Fruit fly (Drosophila melanogaster) whole organism, embryonic: ENCODE measurements around the gene CG5214.

ENCODE experiments used
- Ada2b ChIP-seq: fragments of 200-800 bp; sonication (Bioruptor generic); IDR thresholded peaks from 2 replicates; pipeline ENCODE4 v1.3.6; 2022; ENCODE audit warnings: missing biosample characterization, missing genetic modification characterization
- Awh ChIP-seq: fragments of 200-800 bp; sonication (Bioruptor generic); IDR thresholded peaks from 2 replicates; pipeline ENCODE4, ENCODE4 v1.3.6; 2022; ENCODE audit warnings: missing biosample characterization, missing genetic modification characterization
- BtbVII ChIP-seq: fragments of 200-800 bp; sonication (Bioruptor generic); optimal IDR thresholded peaks from 3 replicates; lab custom pipeline; 2017; ENCODE audit warnings: missing biosample characterization, mild to moderate bottlenecking, missing genetic modification characterization
- CG10209 ChIP-seq: fragments of 200-800 bp; sonication (Bioruptor generic); optimal IDR thresholded peaks from 3 replicates; lab custom pipeline; 2017; ENCODE audit warnings: missing biosample characterization, mild to moderate bottlenecking, missing genetic modification characterization, missing genetic modification reagents
- CG10274 ChIP-seq: fragments of 200-800 bp; sonication (Bioruptor generic); optimal IDR thresholded peaks from 3 replicates; lab custom pipeline; 2017; ENCODE audit warnings: missing biosample characterization, mild to moderate bottlenecking, missing genetic modification characterization
- CG10321 ChIP-seq: fragments of 200-800 bp; sonication (Bioruptor generic); IDR thresholded peaks from 2 replicates; pipeline ENCODE4 v1.3.6; 2022; ENCODE audit warnings: missing biosample characterization, missing genetic modification characterization
- CG10366 ChIP-seq: fragments of 200-800 bp; sonication (Bioruptor generic); IDR thresholded peaks from 2 replicates; pipeline ENCODE4 v1.3.6; 2022; ENCODE audit warnings: missing biosample characterization, missing genetic modification characterization
- CG10462 ChIP-seq: fragments of 200-800 bp; sonication (Bioruptor generic); optimal IDR thresholded peaks from 2 replicates; lab custom pipeline; 2016; ENCODE audit warnings: missing biosample characterization, missing genetic modification characterization
- CG11456 ChIP-seq: fragments of 200-800 bp; sonication (Bioruptor generic); IDR thresholded peaks from 3 replicates; pipeline ENCODE4 v1.3.6; 2022; ENCODE audit warnings: missing biosample characterization, missing genetic modification characterization
- CG12299 ChIP-seq: fragments of 200-800 bp; sonication (Bioruptor generic); optimal IDR thresholded peaks from 2 replicates; lab custom pipeline; 2018; ENCODE audit warnings: missing biosample characterization, mild to moderate bottlenecking, missing genetic modification characterization
- CG13287 ChIP-seq: fragments of 200-800 bp; sonication (Bioruptor generic); IDR thresholded peaks from 2 replicates; pipeline ENCODE4 v1.3.6; 2022; ENCODE audit warnings: missing biosample characterization, missing genetic modification characterization; ENCODE audit not compliant: partially characterized antibody
- CG13296 ChIP-seq: fragments of 200-800 bp; sonication (Bioruptor generic); optimal IDR thresholded peaks from 3 replicates; lab custom pipeline; 2018; ENCODE audit warnings: missing biosample characterization, mild to moderate bottlenecking, missing genetic modification characterization
- CG13894 ChIP-seq: fragments of 200-800 bp; sonication (Bioruptor generic); optimal IDR thresholded peaks from 3 replicates; lab custom pipeline; 2018; ENCODE audit warnings: missing biosample characterization, mild to moderate bottlenecking, missing genetic modification characterization, moderate library complexity
- CG1529 ChIP-seq: fragments of 200-800 bp; sonication (Bioruptor generic); optimal IDR thresholded peaks from 3 replicates; lab custom pipeline; 2018; ENCODE audit warnings: missing biosample characterization, missing genetic modification characterization
- CG15696 ChIP-seq: fragments of 200-800 bp; sonication (Bioruptor generic); optimal IDR thresholded peaks from 2 replicates; lab custom pipeline; 2019; ENCODE audit warnings: missing biosample characterization, mild to moderate bottlenecking, missing genetic modification characterization, moderate library complexity
- CG16815 ChIP-seq: fragments of 200-800 bp; sonication (Bioruptor generic); optimal IDR thresholded peaks from 3 replicates; lab custom pipeline; 2017; ENCODE audit warnings: missing biosample characterization, mild to moderate bottlenecking, missing genetic modification characterization
- CG17568 ChIP-seq: fragments of 200-800 bp; sonication (Bioruptor generic); optimal IDR thresholded peaks from 2 replicates; lab custom pipeline; 2018; ENCODE audit warnings: missing biosample characterization, mild to moderate bottlenecking, missing genetic modification characterization, moderate library complexity
- CG17912 ChIP-seq: fragments of 200-800 bp; sonication (Bioruptor generic); optimal IDR thresholded peaks from 2 replicates; lab custom pipeline; 2018; ENCODE audit warnings: missing biosample characterization, mild to moderate bottlenecking, missing genetic modification characterization
- CG2712 ChIP-seq: fragments of 200-800 bp; optimal IDR thresholded peaks from 3 replicates; lab custom pipeline; 2019; ENCODE audit warnings: missing biosample characterization, mild to moderate bottlenecking, missing genetic modification characterization, moderate library complexity
- CG3065 ChIP-seq: fragments of 200-800 bp; sonication (Bioruptor generic); optimal IDR thresholded peaks from 2 replicates; lab custom pipeline; 2016; ENCODE audit warnings: missing biosample characterization, missing genetic modification characterization
- CG3726 ChIP-seq: fragments of 200-800 bp; sonication (Bioruptor generic); IDR thresholded peaks from 3 replicates; pipeline ENCODE4, ENCODE4 v1.3.6; 2022; ENCODE audit warnings: missing biosample characterization, missing genetic modification characterization
- CG7271 ChIP-seq: fragments of 200-800 bp; sonication (Bioruptor generic); optimal IDR thresholded peaks from 2 replicates; lab custom pipeline; 2018; ENCODE audit warnings: missing biosample characterization, mild to moderate bottlenecking, missing genetic modification characterization, moderate library complexity
- CG9727 ChIP-seq: fragments of 200-800 bp; sonication (Bioruptor generic); optimal IDR thresholded peaks from 3 replicates; lab custom pipeline; 2017; ENCODE audit warnings: missing biosample characterization, mild to moderate bottlenecking, missing genetic modification characterization
- Dll ChIP-seq: fragments of 200-800 bp; sonication (Bioruptor generic); IDR thresholded peaks from 4 replicates; pipeline ENCODE4 v1.3.6; 2022; ENCODE audit warnings: missing biosample characterization, missing genetic modification characterization; ENCODE audit not compliant: partially characterized antibody
- HmgD ChIP-seq: fragments of 200-800 bp; sonication (Bioruptor generic); optimal IDR thresholded peaks from 3 replicates; lab custom pipeline; 2016; ENCODE audit warnings: missing biosample characterization, missing genetic modification characterization
- Hmr ChIP-seq: fragments of 200-800 bp; sonication (Bioruptor generic); optimal IDR thresholded peaks from 3 replicates; lab custom pipeline; 2017; ENCODE audit warnings: mild to moderate bottlenecking, missing biosample characterization, missing genetic modification reagents, missing genetic modification characterization
- Hr39 ChIP-seq: fragments of >200 bp; optimal IDR thresholded peaks from 2 replicates; lab custom pipeline; 2017
- NfI ChIP-seq: fragments of 200-800 bp; sonication (Bioruptor generic); optimal IDR thresholded peaks from 3 replicates; lab custom pipeline; 2018; ENCODE audit warnings: missing biosample characterization, mild to moderate bottlenecking, missing genetic modification characterization, moderate library complexity
- PHDP ChIP-seq: fragments of 200-800 bp; sonication (Bioruptor generic); optimal IDR thresholded peaks from 3 replicates; lab custom pipeline; 2018; ENCODE audit warnings: missing biosample characterization, mild to moderate bottlenecking, missing genetic modification characterization, moderate library complexity
- Sox100B ChIP-seq: fragments of 200-800 bp; sonication (Bioruptor generic); optimal IDR thresholded peaks from 3 replicates; lab custom pipeline; 2018; ENCODE audit warnings: missing biosample characterization, mild to moderate bottlenecking, missing genetic modification characterization
- Sox102F ChIP-seq: fragments of 200-800 bp; sonication (Bioruptor generic); optimal IDR thresholded peaks from 2 replicates; lab custom pipeline; 2018; ENCODE audit warnings: missing biosample characterization, mild to moderate bottlenecking, missing genetic modification characterization, moderate library complexity
- az2 ChIP-seq: fragments of 200-800 bp; sonication (Bioruptor generic); optimal IDR thresholded peaks from 3 replicates; lab custom pipeline; 2016; ENCODE audit warnings: missing biosample characterization, missing genetic modification characterization
- bbx ChIP-seq: fragments of 200-800 bp; sonication (Bioruptor generic); IDR thresholded peaks from 2 replicates; pipeline ENCODE4 v1.3.6; 2022; ENCODE audit warnings: missing biosample characterization, missing genetic modification characterization; ENCODE audit not compliant: partially characterized antibody
- bigmax ChIP-seq: fragments of 200-800 bp; sonication (Bioruptor generic); optimal IDR thresholded peaks from 2 replicates; lab custom pipeline; 2018; ENCODE audit warnings: missing biosample characterization, mild to moderate bottlenecking, missing genetic modification characterization
- btn ChIP-seq: fragments of 200-800 bp; sonication (Bioruptor generic); optimal IDR thresholded peaks from 2 replicates; lab custom pipeline; 2016; ENCODE audit warnings: missing biosample characterization, missing genetic modification characterization
- chif ChIP-seq, 2 experiments: fragments of 200-800 bp; sonication (Bioruptor generic); optimal IDR thresholded peaks; 3 replicates each; lab custom pipeline; 2016; ENCODE audit warnings: missing biosample characterization in 2 of 2, missing genetic modification characterization in 2 of 2
- da ChIP-seq: fragments of 200-800 bp; sonication (Bioruptor generic); optimal IDR thresholded peaks from 2 replicates; lab custom pipeline; 2016; ENCODE audit warnings: missing biosample characterization, missing genetic modification characterization
- dpn ChIP-seq, 2 experiments: fragments of 200-800 bp; sonication (Bioruptor generic); optimal IDR thresholded peaks; 3 replicates each; lab custom pipeline; 2016; ENCODE audit warnings: missing biosample characterization in 2 of 2, missing genetic modification characterization in 2 of 2
- lab ChIP-seq: fragments of 200-800 bp; sonication (Bioruptor generic); optimal IDR thresholded peaks from 3 replicates; lab custom pipeline; 2017; ENCODE audit warnings: missing biosample characterization, missing genetic modification characterization, mild to moderate bottlenecking, moderate library complexity, missing genetic modification reagents
- lmd ChIP-seq: fragments of 200-800 bp; sonication (Bioruptor generic); IDR thresholded peaks from 2 replicates; pipeline ENCODE4 v1.3.6; 2022; ENCODE audit warnings: missing biosample characterization, missing genetic modification characterization
- mirr ChIP-seq: fragments of 200-800 bp; sonication (Bioruptor generic); optimal IDR thresholded peaks from 3 replicates; lab custom pipeline; 2018; ENCODE audit warnings: missing biosample characterization, mild to moderate bottlenecking, missing genetic modification characterization
- nerfin-1 ChIP-seq: fragments of 200-800 bp; sonication (Bioruptor generic); optimal IDR thresholded peaks from 3 replicates; lab custom pipeline; 2019; ENCODE audit warnings: missing biosample characterization, mild to moderate bottlenecking, missing genetic modification characterization, moderate library complexity
- prd ChIP-seq, 3 experiments: fragments of >200 bp in 2 of 3; fragments of 200-800 bp in 1 of 3; sonication (Bioruptor generic) in 1 of 3; optimal IDR thresholded peaks in 2 of 3; IDR thresholded peaks in 1 of 3; 2 replicates in 2 of 3; 3 replicates in 1 of 3; pipeline versions ENCODE4 v1.3.6 to Lab custom; 2017 to 2022; ENCODE audit warnings: missing biosample characterization in 1 of 3, missing genetic modification characterization in 1 of 3
- stc ChIP-seq: fragments of 200-800 bp; sonication (Bioruptor generic); IDR thresholded peaks from 2 replicates; pipeline ENCODE4 v1.3.6; 2022; ENCODE audit warnings: missing biosample characterization, missing genetic modification characterization
- tna ChIP-seq: fragments of 200-800 bp; sonication (Bioruptor generic); IDR thresholded peaks from 2 replicates; pipeline ENCODE4 v1.3.6; 2022; ENCODE audit warnings: missing biosample characterization, missing genetic modification characterization; ENCODE audit not compliant: partially characterized antibody
- usp ChIP-seq: fragments of >200 bp; optimal IDR thresholded peaks from 2 replicates; lab custom pipeline; 2017; ENCODE audit warnings: missing biosample characterization, missing genetic modification characterization
- yki ChIP-seq: fragments of >200 bp; optimal IDR thresholded peaks from 3 replicates; lab custom pipeline; 2018
- zf30C ChIP-seq: fragments of 200-800 bp; sonication (Bioruptor generic); optimal IDR thresholded peaks from 3 replicates; lab custom pipeline; 2018; ENCODE audit warnings: missing biosample characterization, mild to moderate bottlenecking, missing genetic modification characterization
- zfh2 ChIP-seq: fragments of 200-800 bp; sonication (Bioruptor generic); optimal IDR thresholded peaks from 2 replicates; lab custom pipeline; 2016; ENCODE audit warnings: missing biosample characterization, missing genetic modification characterization

Gene CG5214

dm6 chr3R:11209801-11210402 lies 34.2 kb upstream of the CG5214 start, which contains the start of the genes SdhC and Tctp (continued):
- no peak for TF ChIP-seq Hr39 (lab: Kevin White, UChicago)
- TF ChIP-seq nerfin-1 (tag; lab: Kevin White, UChicago), result peak; percentile 9
- TF ChIP-seq NfI (GFP tag; lab: Kevin White, UChicago), result peak; percentile 38
- TF ChIP-seq CG10321 (GFP tag; lab: Robert Waterston, UW), result peak; percentile 8; the same call in 1 of the 2 replicates
- TF ChIP-seq CG10209 (GFP tag; lab: Kevin White, UChicago), result peak; percentile 12
- peak; percentile 23; the same call in 2 of the 3 replicates for TF ChIP-seq CG11456 (GFP tag; lab: Robert Waterston, UW)
- TF ChIP-seq CG17568 (GFP tag; lab: Kevin White, UChicago), result no peak
- no peak for TF ChIP-seq zf30C
- peak; percentile 72 for TF ChIP-seq bigmax (GFP tag; lab: Kevin White, UChicago)
- TF ChIP-seq Ada2b (GFP tag; lab: Robert Waterston, UW), result no peak
- peak; percentile 62 for TF ChIP-seq CG9727 (GFP tag; lab: Kevin White, UChicago)
- peak; percentile 26 for TF ChIP-seq CG7271 (tag; lab: Kevin White, UChicago)
- peak; percentile 6 to 44 for TF ChIP-seq chif (GFP tag; optimal IDR thresholded peaks at IDR 0.05; lab: Kevin White, UChicago)
- peak; percentile 72 for TF ChIP-seq CG13894 (tag; lab: Kevin White, UChicago)
- no peak for TF ChIP-seq usp (GFP tag; lab: Kevin White, UChicago)
- peak; percentile 39 for TF ChIP-seq CG10462 (GFP tag; lab: Kevin White, UChicago)
- no peak for TF ChIP-seq CG16815
- peak; percentile 46 for TF ChIP-seq CG12299 (tag; lab: Kevin White, UChicago)
- TF ChIP-seq da (GFP tag; lab: Kevin White, UChicago), result no peak
- peak; percentile 56 for TF ChIP-seq bbx (GFP tag; lab: Robert Waterston, UW)
- peak; percentile 6 for TF ChIP-seq CG1529 (GFP tag; lab: Kevin White, UChicago)
- TF ChIP-seq zfh2 (GFP tag; lab: Kevin White, UChicago), result peak; percentile 14
- no peak for TF ChIP-seq CG3726 (GFP tag; lab: Robert Waterston, UW)
- peak; percentile 18 for TF ChIP-seq CG3065 (GFP tag; lab: Kevin White, UChicago)
- no peak for TF ChIP-seq CG17912 (GFP tag; lab: Kevin White, UChicago)
- no peak for TF ChIP-seq CG10274 (GFP tag; lab: Kevin White, UChicago)
- TF ChIP-seq CG15696 (tag; lab: Kevin White, UChicago), result peak; percentile 57
- TF ChIP-seq lmd (GFP tag; lab: Robert Waterston, UW), result no peak
- TF ChIP-seq Hmr (GFP tag; lab: Kevin White, UChicago), result peak; percentile 73
- TF ChIP-seq mirr (GFP tag; lab: Kevin White, UChicago), result peak; percentile 27
- no peak for TF ChIP-seq stc
- no peak for TF ChIP-seq yki (lab: Kevin White, UChicago)
- peak; percentile 63 for TF ChIP-seq CG13287 (GFP tag; lab: Robert Waterston, UW)
- TF ChIP-seq btn (GFP tag; lab: Kevin White, UChicago), result no peak
- TF ChIP-seq PHDP (tag; lab: Kevin White, UChicago), result peak; percentile 4
- TF ChIP-seq dpn (GFP tag; optimal IDR thresholded peaks at IDR 0.05; lab: Kevin White, UChicago), result peak; percentile 32 to 36
- peak; percentile 46 for TF ChIP-seq az2
- 0 out of 2 replicates have a peak, but pooled peaks have one; percentile 26 for TF ChIP-seq Awh (GFP tag; lab: Robert Waterston, UW)
- peak; percentile 61; the same call in 3 of the 4 replicates for TF ChIP-seq Dll (GFP tag; lab: Robert Waterston, UW)
- TF ChIP-seq lab (GFP tag; lab: Kevin White, UChicago), result peak; percentile 41
- peak; percentile 40; the same call in 1 of the 2 replicates for TF ChIP-seq tna
- no peak for TF ChIP-seq Sox102F (GFP tag; lab: Kevin White, UChicago)
- TF ChIP-seq Sox100B, result peak; percentile 61
- TF ChIP-seq HmgD (GFP tag; lab: Kevin White, UChicago), result peak; percentile 34
- TF ChIP-seq CG13296, result peak; percentile 58
- TF ChIP-seq CG10366, result no peak
- TF ChIP-seq CG2712, result peak; percentile 62
- no peak for TF ChIP-seq BtbVII (GFP tag; lab: Kevin White, UChicago)
- TF ChIP-seq prd (optimal IDR thresholded peaks at IDR 0.05; lab: Kevin White, UChicago), result no peak
- TF ChIP-seq prd (GFP tag; IDR thresholded peaks at IDR 0.05; lab: Robert Waterston, UW), result no peak
